Fruit fly (Drosophila melanogaster) whole organism, embryonic: ENCODE data around the gene CG34309.
A peak's percentile ranks its signal among the peaks of the same experiment; 100 is the strongest.

Experiments used
- CG10267 ChIP-seq: fragments of 200-800 bp; sonication (Bioruptor generic); optimal IDR thresholded peaks from 2 replicates; lab custom pipeline; 2018; ENCODE audit warnings: missing biosample characterization, mild to moderate bottlenecking, missing genetic modification characterization, moderate library complexity
- CG10543 ChIP-seq: fragments of 200-800 bp; sonication (Bioruptor generic); optimal IDR thresholded peaks from 3 replicates; lab custom pipeline; 2017; ENCODE audit warnings: missing biosample characterization, mild to moderate bottlenecking, missing genetic modification characterization, moderate library complexity
- CG11085 ChIP-seq: fragments of 200-800 bp; sonication (Bioruptor generic); IDR thresholded peaks from 2 replicates; pipeline ENCODE4 v1.3.6; 2022; ENCODE audit warnings: missing biosample characterization, missing genetic modification characterization
- CG14667 ChIP-seq: fragments of 200-800 bp; sonication (Bioruptor generic); IDR thresholded peaks from 2 replicates; pipeline ENCODE4 v1.3.6; 2022; ENCODE audit warnings: missing biosample characterization, missing genetic modification characterization
- CG17829 ChIP-seq: fragments of 200-800 bp; optimal IDR thresholded peaks from 2 replicates; lab custom pipeline; 2019; ENCODE audit warnings: missing biosample characterization, mild to moderate bottlenecking, missing genetic modification characterization, moderate library complexity
- CG18619 ChIP-seq: fragments of 200-800 bp; sonication (Bioruptor generic); optimal IDR thresholded peaks from 3 replicates; lab custom pipeline; 2017; ENCODE audit warnings: missing biosample characterization, mild to moderate bottlenecking, missing genetic modification characterization
- CG2120 ChIP-seq: fragments of 200-800 bp; sonication (Bioruptor generic); optimal IDR thresholded peaks from 3 replicates; lab custom pipeline; 2016; ENCODE audit warnings: missing biosample characterization, missing genetic modification characterization
- CG2875 ChIP-seq: fragments of 200-800 bp; sonication (Bioruptor generic); optimal IDR thresholded peaks from 2 replicates; lab custom pipeline; 2017; ENCODE audit warnings: missing biosample characterization, mild to moderate bottlenecking, missing genetic modification characterization, missing genetic modification reagents
- CG7556 ChIP-seq: fragments of 200-800 bp; sonication (Bioruptor generic); optimal IDR thresholded peaks from 2 replicates; lab custom pipeline; 2017; ENCODE audit warnings: missing biosample characterization, mild to moderate bottlenecking, missing genetic modification characterization
- CG7745 ChIP-seq: fragments of 200-800 bp; sonication (Bioruptor generic); optimal IDR thresholded peaks from 2 replicates; lab custom pipeline; 2018; ENCODE audit warnings: missing biosample characterization, mild to moderate bottlenecking, missing genetic modification characterization, moderate library complexity
- CG8924 ChIP-seq: fragments of 200-800 bp; optimal IDR thresholded peaks from 3 replicates; lab custom pipeline; 2019; ENCODE audit warnings: missing biosample characterization, mild to moderate bottlenecking, missing genetic modification characterization, moderate library complexity
- CG9727 ChIP-seq: fragments of 200-800 bp; sonication (Bioruptor generic); optimal IDR thresholded peaks from 3 replicates; lab custom pipeline; 2017; ENCODE audit warnings: missing biosample characterization, mild to moderate bottlenecking, missing genetic modification characterization
- Dbx ChIP-seq: fragments of 200-800 bp; sonication (Bioruptor generic); IDR thresholded peaks from 3 replicates; pipeline ENCODE4 v1.3.6; 2022; ENCODE audit warnings: missing biosample characterization, missing genetic modification characterization
- Dp ChIP-seq: fragments of 200-800 bp; sonication (Bioruptor generic); optimal IDR thresholded peaks from 2 replicates; lab custom pipeline; 2018; ENCODE audit warnings: missing biosample characterization, mild to moderate bottlenecking, missing genetic modification characterization, moderate library complexity
- Dref ChIP-seq: fragments of 200-800 bp; sonication (Bioruptor generic); IDR thresholded peaks from 2 replicates; pipeline ENCODE4 v1.3.6; 2022; ENCODE audit warnings: missing biosample characterization, missing genetic modification characterization
- Ets65A ChIP-seq: fragments of 200-800 bp; sonication (Bioruptor generic); peaks from one replicate; lab custom pipeline; 2016; ENCODE audit warnings: missing biosample characterization, missing genetic modification characterization
- Fer2 ChIP-seq: fragments of 200-800 bp; sonication (Bioruptor generic); optimal IDR thresholded peaks from 2 replicates; lab custom pipeline; 2018; ENCODE audit warnings: missing biosample characterization, mild to moderate bottlenecking, missing genetic modification characterization, moderate library complexity
- HLH54F ChIP-seq: fragments of 200-800 bp; sonication (Bioruptor generic); optimal IDR thresholded peaks from 3 replicates; lab custom pipeline; 2016; ENCODE audit warnings: missing biosample characterization, missing genetic modification characterization
- Jarid2 ChIP-seq: fragments of 200-800 bp; sonication (Bioruptor generic); optimal IDR thresholded peaks from 3 replicates; lab custom pipeline; 2017; ENCODE audit warnings: mild to moderate bottlenecking, missing biosample characterization, missing genetic modification reagents, missing genetic modification characterization
- Lpt ChIP-seq: fragments of >200 bp; optimal IDR thresholded peaks from 2 replicates; lab custom pipeline; 2018; ENCODE audit warnings: missing biosample characterization, missing genetic modification characterization
- NK7.1 ChIP-seq: fragments of 200-800 bp; sonication (Bioruptor generic); optimal IDR thresholded peaks from 3 replicates; lab custom pipeline; 2016; ENCODE audit warnings: missing biosample characterization, missing genetic modification characterization
- Sry-δ ChIP-seq: fragments of 200-800 bp; sonication (Bioruptor generic); optimal IDR thresholded peaks from 2 replicates; lab custom pipeline; 2016; ENCODE audit warnings: missing biosample characterization, missing genetic modification characterization
- TFAM ChIP-seq: fragments of 200-800 bp; sonication (Bioruptor generic); optimal IDR thresholded peaks from 2 replicates; lab custom pipeline; 2017; ENCODE audit warnings: missing biosample characterization, missing genetic modification characterization, inconsistent platforms
- Trl ChIP-seq, 3 experiments: fragments of >200 bp in 2 of 3; fragments of 200-800 bp in 1 of 3; sonication (Bioruptor generic) in 1 of 3; optimal IDR thresholded peaks; 2 replicates in 1 of 3; 3 replicates in 2 of 3; lab custom pipeline; 2016 to 2017; ENCODE audit warnings: missing biosample characterization in 1 of 3, missing genetic modification characterization in 1 of 3
- Xrp1 ChIP-seq: fragments of 200-800 bp; sonication (Bioruptor generic); IDR thresholded peaks from 2 replicates; pipeline ENCODE4 v1.3.6; 2022; ENCODE audit warnings: missing biosample characterization, missing genetic modification characterization
- amos ChIP-seq: fragments of 200-800 bp; sonication (Bioruptor generic); IDR thresholded peaks from 2 replicates; pipeline ENCODE4 v1.3.6; 2022; ENCODE audit warnings: missing biosample characterization, missing genetic modification characterization; ENCODE audit not compliant: partially characterized antibody
- btn ChIP-seq: fragments of 200-800 bp; sonication (Bioruptor generic); optimal IDR thresholded peaks from 2 replicates; lab custom pipeline; 2016; ENCODE audit warnings: missing biosample characterization, missing genetic modification characterization
- caup ChIP-seq: fragments of 200-800 bp; sonication (Bioruptor generic); optimal IDR thresholded peaks from 3 replicates; lab custom pipeline; 2017; ENCODE audit warnings: missing biosample characterization, mild to moderate bottlenecking, missing genetic modification characterization, moderate library complexity; ENCODE audit not compliant: severe bottlenecking
- chn ChIP-seq: fragments of 200-800 bp; sonication (Bioruptor generic); optimal IDR thresholded peaks from 2 replicates; lab custom pipeline; 2016; ENCODE audit warnings: missing biosample characterization, missing genetic modification characterization
- disco-r ChIP-seq: fragments of 200-800 bp; sonication (Bioruptor generic); optimal IDR thresholded peaks from 2 replicates; lab custom pipeline; 2016; ENCODE audit warnings: missing biosample characterization, missing genetic modification characterization
- dmrt11E ChIP-seq: fragments of 200-800 bp; sonication (Bioruptor generic); optimal IDR thresholded peaks from 3 replicates; lab custom pipeline; 2018; ENCODE audit warnings: missing biosample characterization, mild to moderate bottlenecking, missing genetic modification characterization, moderate library complexity
- dysf ChIP-seq: fragments of 200-800 bp; sonication (Bioruptor generic); IDR thresholded peaks from 3 replicates; pipeline ENCODE4 v1.3.6; 2022; ENCODE audit warnings: missing biosample characterization, missing genetic modification characterization
- ewg ChIP-seq: fragments of 200-800 bp; sonication (Bioruptor generic); optimal IDR thresholded peaks from 3 replicates; lab custom pipeline; 2017; ENCODE audit warnings: mild to moderate bottlenecking, missing biosample characterization, missing genetic modification reagents, missing genetic modification characterization
- fd96Cb ChIP-seq: fragments of 200-800 bp; sonication (Bioruptor generic); optimal IDR thresholded peaks from 2 replicates; lab custom pipeline; 2018; ENCODE audit warnings: missing biosample characterization, mild to moderate bottlenecking, missing genetic modification characterization, moderate library complexity
- hkb ChIP-seq, 2 experiments: fragments of 200-800 bp in 1 of 2; fragments of >200 bp in 1 of 2; sonication (Bioruptor generic) in 1 of 2; IDR thresholded peaks in 1 of 2; optimal IDR thresholded peaks in 1 of 2; 2 replicates each; pipeline versions ENCODE4 v1.3.6 to Lab custom; 2017 to 2022; ENCODE audit warnings: missing biosample characterization in 1 of 2, missing genetic modification characterization in 1 of 2
- kni ChIP-seq: fragments of 200-800 bp; sonication (Bioruptor generic); optimal IDR thresholded peaks from 3 replicates; lab custom pipeline; 2017; ENCODE audit warnings: mild to moderate bottlenecking, missing biosample characterization, missing genetic modification reagents, missing genetic modification characterization
- lab ChIP-seq: fragments of 200-800 bp; sonication (Bioruptor generic); optimal IDR thresholded peaks from 3 replicates; lab custom pipeline; 2017; ENCODE audit warnings: missing biosample characterization, missing genetic modification characterization, mild to moderate bottlenecking, moderate library complexity, missing genetic modification reagents
- lola ChIP-seq, 3 experiments: fragments of >200 bp in 2 of 3; fragments of 200-800 bp in 1 of 3; sonication (Bioruptor generic) in 1 of 3; optimal IDR thresholded peaks; 2 replicates each; lab custom pipeline; 2017 to 2019; ENCODE audit warnings: missing biosample characterization in 3 of 3, missing genetic modification characterization in 3 of 3, mild to moderate bottlenecking in 1 of 3, moderate library complexity in 1 of 3
- mirr ChIP-seq: fragments of 200-800 bp; sonication (Bioruptor generic); optimal IDR thresholded peaks from 3 replicates; lab custom pipeline; 2018; ENCODE audit warnings: missing biosample characterization, mild to moderate bottlenecking, missing genetic modification characterization
- nerfin-1 ChIP-seq: fragments of 200-800 bp; sonication (Bioruptor generic); optimal IDR thresholded peaks from 3 replicates; lab custom pipeline; 2019; ENCODE audit warnings: missing biosample characterization, mild to moderate bottlenecking, missing genetic modification characterization, moderate library complexity
- prd ChIP-seq, 3 experiments: fragments of >200 bp in 2 of 3; fragments of 200-800 bp in 1 of 3; sonication (Bioruptor generic) in 1 of 3; optimal IDR thresholded peaks in 2 of 3; IDR thresholded peaks in 1 of 3; 2 replicates in 2 of 3; 3 replicates in 1 of 3; pipeline versions ENCODE4 v1.3.6 to Lab custom; 2017 to 2022; ENCODE audit warnings: missing biosample characterization in 1 of 3, missing genetic modification characterization in 1 of 3
- tx ChIP-seq: fragments of 200-800 bp; sonication (Bioruptor generic); optimal IDR thresholded peaks from 2 replicates; lab custom pipeline; 2016; ENCODE audit warnings: missing biosample characterization, missing genetic modification characterization
- unpg ChIP-seq: fragments of 200-800 bp; sonication (Bioruptor generic); optimal IDR thresholded peaks from 3 replicates; lab custom pipeline; 2018; ENCODE audit warnings: missing biosample characterization, mild to moderate bottlenecking, missing genetic modification characterization, moderate library complexity
- yki ChIP-seq: fragments of >200 bp; optimal IDR thresholded peaks from 3 replicates; lab custom pipeline; 2018
- z ChIP-seq: fragments of 200-800 bp; sonication (Bioruptor generic); IDR thresholded peaks from 3 replicates; pipeline ENCODE4 v1.3.6; 2022; ENCODE audit warnings: missing biosample characterization, missing genetic modification characterization

CG34309 gene

DNA sequence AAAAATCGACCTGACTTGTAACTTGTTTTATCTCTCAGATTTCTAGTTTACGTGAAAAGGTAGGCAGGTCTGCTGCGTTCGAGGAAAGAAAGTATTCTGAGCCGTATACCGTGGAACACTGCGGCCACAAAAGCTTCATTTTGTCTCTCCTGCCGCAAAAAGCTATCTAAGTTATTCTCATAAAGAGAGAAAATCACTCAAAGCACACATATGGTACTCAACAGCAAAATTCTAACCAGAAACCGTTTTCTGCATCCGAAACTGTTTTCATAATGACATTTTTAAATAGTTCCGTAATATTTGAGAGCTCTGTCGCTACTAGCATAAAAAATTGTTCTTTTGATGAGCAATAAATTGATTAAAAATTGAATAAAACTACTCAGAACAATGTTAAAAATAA lies 7.2 kb downstream of the CG34309 start, which contains the start of the genes CG9813 and CG8870:
Gene CG9813, minus strand, starts transcription at position 101 of the 400 bp plus-strand sequence.
Gene CG8870, plus strand, starts transcription at position 168 of the 400 bp plus-strand sequence.
- TF ChIP-seq dysf (GFP tag; lab: Robert Waterston, UW) (no peak), CG14667 (GFP tag; lab: Robert Waterston, UW) (no peak), z (GFP tag; lab: Robert Waterston, UW) (0 out of 3 replicates have a peak, but pooled peaks have one; percentile 32), Trl (optimal IDR thresholded peaks at IDR 0.05; lab: Kevin White, UChicago) (peak; percentile 36 to 52), Trl (GFP tag; optimal IDR thresholded peaks at IDR 0.05; lab: Kevin White, UChicago) (no peak), CG18619 (GFP tag; lab: Kevin White, UChicago) (no peak), hkb (optimal IDR thresholded peaks at IDR 0.05; lab: Kevin White, UChicago) (no peak), hkb (GFP tag; IDR thresholded peaks at IDR 0.05; lab: Robert Waterston, UW) (0 out of 2 replicates have a peak, but pooled peaks have one; percentile 28), TFAM (GFP tag; lab: Kevin White, UChicago) (no peak)

DNA sequence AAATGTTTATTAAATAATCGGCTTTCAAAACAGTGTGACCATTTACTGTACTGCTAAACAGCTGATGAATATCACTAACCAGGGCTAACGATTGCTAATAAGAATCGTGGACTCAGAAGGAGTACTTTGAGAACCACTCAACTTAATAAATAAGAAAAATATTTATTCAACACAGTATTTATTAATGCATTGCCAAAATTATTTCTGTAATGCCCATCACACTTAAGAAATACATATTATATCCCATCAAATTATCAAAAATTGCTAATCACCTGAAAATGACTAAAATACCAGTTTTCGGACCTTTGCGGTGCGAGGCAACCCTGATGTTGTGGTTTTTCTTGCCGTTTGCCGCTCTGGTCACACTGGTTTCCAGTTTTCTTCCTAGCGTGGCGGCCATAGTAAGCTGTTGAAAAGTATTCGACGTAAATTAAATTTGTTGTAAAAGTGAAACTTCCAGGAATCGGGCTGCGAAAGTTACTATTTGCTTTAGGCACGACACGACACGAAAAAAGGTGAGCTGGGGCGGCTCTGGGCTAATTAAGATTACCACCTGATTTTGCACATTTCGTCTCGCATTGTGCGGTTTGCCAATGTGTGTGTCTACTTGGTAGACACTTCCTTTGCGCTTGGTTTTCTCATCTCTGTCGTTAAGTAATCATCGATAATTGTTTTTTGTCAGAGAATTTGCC lies 9.5 kb downstream of the CG34309 start, which contains the start of the genes mRpS21 and Droj2:
Gene mRpS21, minus strand, starts transcription at position 66 of the 692 bp plus-strand sequence.
Gene Droj2, plus strand, starts transcription at position 363 of the 692 bp plus-strand sequence.
- no peak for TF ChIP-seq yki (lab: Kevin White, UChicago)
- peak; percentile 49 for TF ChIP-seq HLH54F (GFP tag; lab: Kevin White, UChicago)
- peak; percentile 18 for TF ChIP-seq unpg
- 0 out of 3 replicates have a peak, but pooled peaks have one; percentile 38 for TF ChIP-seq Dbx (GFP tag; lab: Robert Waterston, UW)
- TF ChIP-seq lab (GFP tag; lab: Kevin White, UChicago): peak; percentile 44
- peak; percentile 35 for TF ChIP-seq fd96Cb (tag; lab: Kevin White, UChicago)
- peak; percentile 34 for TF ChIP-seq Fer2
- no peak for TF ChIP-seq CG2875 (GFP tag; lab: Kevin White, UChicago)
- peak; percentile 41 for TF ChIP-seq Sry-δ (GFP tag; lab: Kevin White, UChicago)
- TF ChIP-seq lola (GFP tag; optimal IDR thresholded peaks at IDR 0.05; lab: Kevin White, UChicago): peak in 1 of 3 experiments; percentile 58
- TF ChIP-seq Lpt (GFP tag; lab: Kevin White, UChicago): no peak
- peak; percentile 60 for TF ChIP-seq CG10267
- peak; percentile 17 for TF ChIP-seq mirr (GFP tag; lab: Kevin White, UChicago)
- peak; percentile 22 for TF ChIP-seq CG7556 (GFP tag; lab: Kevin White, UChicago)
- no peak for TF ChIP-seq prd (optimal IDR thresholded peaks at IDR 0.05; lab: Kevin White, UChicago)
- peak; percentile 61 for TF ChIP-seq prd (GFP tag; IDR thresholded peaks at IDR 0.05; lab: Robert Waterston, UW)
- no peak for TF ChIP-seq Xrp1 (GFP tag; lab: Robert Waterston, UW)
- peak; percentile 28; the same call in 1 of the 2 replicates for TF ChIP-seq amos (GFP tag; lab: Robert Waterston, UW)
- TF ChIP-seq caup (GFP tag; lab: Kevin White, UChicago): peak; percentile 19
- peak; percentile 47 for TF ChIP-seq kni (GFP tag; lab: Kevin White, UChicago)
- peak; percentile 18 for TF ChIP-seq chn
- no peak for TF ChIP-seq CG7745
- peak; percentile 29 for TF ChIP-seq Jarid2
- peak; percentile 93 for TF ChIP-seq Ets65A (GFP tag; lab: Kevin White, UChicago)
- peak; percentile 4 for TF ChIP-seq tx (GFP tag; lab: Kevin White, UChicago)
- peak; percentile 81 for TF ChIP-seq CG10543
- peak; percentile 6 for TF ChIP-seq NK7.1 (GFP tag; lab: Kevin White, UChicago)
- peak; percentile 54 for TF ChIP-seq dmrt11E (tag; lab: Kevin White, UChicago)
- TF ChIP-seq Dp: peak; percentile 37
- TF ChIP-seq CG8924 (tag; lab: Kevin White, UChicago): peak; percentile 83
- peak; percentile 83 for TF ChIP-seq CG2120
- peak; percentile 89 for TF ChIP-seq CG17829 (tag; lab: Kevin White, UChicago)
- TF ChIP-seq ewg (GFP tag; lab: Kevin White, UChicago): peak; percentile 26
- peak; percentile 56 for TF ChIP-seq nerfin-1 (tag; lab: Kevin White, UChicago)
- TF ChIP-seq Dref (GFP tag; lab: Robert Waterston, UW): 0 out of 2 replicates have a peak, but pooled peaks have one; percentile 28
- TF ChIP-seq CG11085 (GFP tag; lab: Robert Waterston, UW): no peak
- no peak for TF ChIP-seq btn (GFP tag; lab: Kevin White, UChicago)
- no peak for TF ChIP-seq disco-r (GFP tag; lab: Kevin White, UChicago)
- TF ChIP-seq CG9727 (GFP tag; lab: Kevin White, UChicago): peak; percentile 40
